Fruit fly (Drosophila melanogaster): ENCODE data around the gene CG31391.

Gene CG31391

dm6 chr3R:10675101-10675500 is 29.8 kb downstream of the CG31391 start (continued):
- no peak for TF ChIP-seq CG12744 (GFP tag; optimal IDR thresholded peaks at IDR 0.05)
- TF ChIP-seq ac (GFP tag; optimal IDR thresholded peaks at IDR 0.05) = no peak
- no peak for TF ChIP-seq onecut (GFP tag; IDR thresholded peaks at IDR 0.05)
- peak; percentile 55 for TF ChIP-seq gfzf (GFP tag; optimal IDR thresholded peaks at IDR 0.05)
- TF ChIP-seq CG2199 (GFP tag; IDR thresholded peaks at IDR 0.05) = peak; percentile 62; the same call in 2 of the 3 replicates
- TF ChIP-seq trem (tag; optimal IDR thresholded peaks at IDR 0.05) = peak; percentile 76
- peak; percentile 80 for TF ChIP-seq E2f2 (GFP tag; IDR thresholded peaks at IDR 0.05)
- TF ChIP-seq CG32532 (GFP tag; IDR thresholded peaks at IDR 0.05) = peak; percentile 72; the same call in 1 of the 2 replicates
- TF ChIP-seq CHES-1-like (GFP tag; optimal IDR thresholded peaks at IDR 0.05) = peak; percentile 26
- TF ChIP-seq CG14965 (GFP tag; optimal IDR thresholded peaks at IDR 0.05; ENCODE audit: borderline replicate concordance) = peak; percentile 24
- peak in 1 of 2 experiments; percentile 64 for TF ChIP-seq insv (GFP tag; optimal IDR thresholded peaks at IDR 0.05)
- no peak for TF ChIP-seq fru (optimal IDR thresholded peaks at IDR 0.05)
- TF ChIP-seq CG3995 (GFP tag; optimal IDR thresholded peaks at IDR 0.05) = peak; percentile 36
- TF ChIP-seq nerfin-2 (GFP tag; IDR thresholded peaks at IDR 0.05; ENCODE audit: partially characterized antibody) = peak; percentile 49
- peak; percentile 52 for TF ChIP-seq Meics (GFP tag; optimal IDR thresholded peaks at IDR 0.05)
- TF ChIP-seq CG1233 (GFP tag; optimal IDR thresholded peaks at IDR 0.05) = no peak
- TF ChIP-seq klu (GFP tag; IDR thresholded peaks at IDR 0.05) = no peak
- TF ChIP-seq CG14860 (GFP tag; IDR thresholded peaks at IDR 0.05; ENCODE audit: partially characterized antibody) = peak; percentile 55; the same call in 2 of the 3 replicates
- TF ChIP-seq CG31441 (GFP tag; IDR thresholded peaks at IDR 0.05) = no peak
- TF ChIP-seq HHEX (GFP tag; optimal IDR thresholded peaks at IDR 0.05) = no peak
- TF ChIP-seq Side (GFP tag; optimal IDR thresholded peaks at IDR 0.05) = peak; percentile 50
- TF ChIP-seq chm (GFP tag; IDR thresholded peaks at IDR 0.05) = no peak
- TF ChIP-seq sens (GFP tag) = peak; percentile 75
- TF ChIP-seq kah (GFP tag; optimal IDR thresholded peaks at IDR 0.05) = no peak
- TF ChIP-seq rib (GFP tag; IDR thresholded peaks at IDR 0.05) = no peak
- TF ChIP-seq prd (optimal IDR thresholded peaks at IDR 0.05) = no peak
- no peak for TF ChIP-seq prd (GFP tag; IDR thresholded peaks at IDR 0.05)
- TF ChIP-seq crc (GFP tag; optimal IDR thresholded peaks at IDR 0.05) = no peak
- no peak for TF ChIP-seq Hr3 (GFP tag; optimal IDR thresholded peaks at IDR 0.05)
- TF ChIP-seq CG10209 (GFP tag; optimal IDR thresholded peaks at IDR 0.05) = no peak
- TF ChIP-seq Aef1 (GFP tag; IDR thresholded peaks at IDR 0.05) = no peak
- TF ChIP-seq eyg (GFP tag; optimal IDR thresholded peaks at IDR 0.05) = no peak
- TF ChIP-seq CG2129 (GFP tag; IDR thresholded peaks at IDR 0.05; ENCODE audit: partially characterized antibody) = peak; percentile 46; the same call in 1 of the 2 replicates
- peak; percentile 59; the same call in 2 of the 3 replicates for TF ChIP-seq Doc3 (GFP tag; IDR thresholded peaks at IDR 0.05; ENCODE audit: partially characterized antibody)
- TF ChIP-seq org-1 (GFP tag; optimal IDR thresholded peaks at IDR 0.05) = no peak
- TF ChIP-seq CG1603 (tag; optimal IDR thresholded peaks at IDR 0.05) = peak; percentile 78
- no peak for TF ChIP-seq CG17385 (GFP tag; optimal IDR thresholded peaks at IDR 0.05)
- peak; percentile 19; the same call in 1 of the 2 replicates for TF ChIP-seq GATAe (GFP tag; conservative IDR thresholded peaks at IDR 0.05)
- TF ChIP-seq B-H2 (GFP tag; optimal IDR thresholded peaks at IDR 0.05) = peak; percentile 32
- TF ChIP-seq CG15011 (GFP tag; optimal IDR thresholded peaks at IDR 0.05) = no peak
- TF ChIP-seq sna (GFP tag; IDR thresholded peaks at IDR 0.05; ENCODE audit: partially characterized antibody) = peak; percentile 73; the same call in 1 of the 2 replicates
- TF ChIP-seq Sry-δ (GFP tag; optimal IDR thresholded peaks at IDR 0.05) = peak; percentile 52
- TF ChIP-seq amos (GFP tag; IDR thresholded peaks at IDR 0.05; ENCODE audit: partially characterized antibody) = peak; percentile 93
- TF ChIP-seq Tbp (GFP tag; optimal IDR thresholded peaks at IDR 0.05) = no peak
- no peak for TF ChIP-seq CG12104 (GFP tag; optimal IDR thresholded peaks at IDR 0.05)
- no peak for TF ChIP-seq lov (optimal IDR thresholded peaks at IDR 0.05)
- no peak for TF ChIP-seq lov (GFP tag; IDR thresholded peaks at IDR 0.05)
- no peak for TF ChIP-seq CG17359 (tag; optimal IDR thresholded peaks at IDR 0.05)
- no peak for TF ChIP-seq CG3847 (GFP tag; IDR thresholded peaks at IDR 0.05)
- TF ChIP-seq CG11504 (tag; optimal IDR thresholded peaks at IDR 0.05) = peak; percentile 69
- peak; percentile 61 for TF ChIP-seq CG9876 (GFP tag; optimal IDR thresholded peaks at IDR 0.05)
- no peak for TF ChIP-seq CG17612 (GFP tag; IDR thresholded peaks at IDR 0.05)

All from whole organism, embryonic.